Fruit fly (Drosophila melanogaster) whole organism, embryonic: ENCODE measurements around the gene CG1309.

Source experiments
- ATbp ChIP-seq: fragments of 200-800 bp; sonication (Bioruptor generic); optimal IDR thresholded peaks from 2 replicates; lab custom pipeline; 2017; ENCODE audit warnings: missing biosample characterization, mild to moderate bottlenecking, missing genetic modification characterization, missing genetic modification reagents
- Asciz ChIP-seq: fragments of 200-800 bp; sonication (Bioruptor generic); optimal IDR thresholded peaks from 2 replicates; lab custom pipeline; 2017; ENCODE audit warnings: missing biosample characterization, mild to moderate bottlenecking, missing genetic modification characterization, missing genetic modification reagents
- BEAF-32 ChIP-seq: fragments of 200-800 bp; sonication (Bioruptor generic); optimal IDR thresholded peaks from 3 replicates; lab custom pipeline; 2017; ENCODE audit warnings: missing biosample characterization, missing genetic modification characterization, mild to moderate bottlenecking, moderate library complexity, missing genetic modification reagents
- CG10543 ChIP-seq: fragments of 200-800 bp; sonication (Bioruptor generic); optimal IDR thresholded peaks from 3 replicates; lab custom pipeline; 2017; ENCODE audit warnings: missing biosample characterization, mild to moderate bottlenecking, missing genetic modification characterization, moderate library complexity
- CG11398 ChIP-seq: fragments of 200-800 bp; sonication (Bioruptor generic); optimal IDR thresholded peaks from 2 replicates; lab custom pipeline; 2016; ENCODE audit warnings: missing biosample characterization, missing genetic modification characterization
- CG12659 ChIP-seq: fragments of 200-800 bp; sonication (Bioruptor generic); optimal IDR thresholded peaks from 3 replicates; lab custom pipeline; 2017; ENCODE audit warnings: mild to moderate bottlenecking, missing biosample characterization, missing genetic modification reagents, missing genetic modification characterization
- CG13296 ChIP-seq: fragments of 200-800 bp; sonication (Bioruptor generic); optimal IDR thresholded peaks from 3 replicates; lab custom pipeline; 2018; ENCODE audit warnings: missing biosample characterization, mild to moderate bottlenecking, missing genetic modification characterization
- CG13624 ChIP-seq: fragments of 200-800 bp; sonication (Bioruptor generic); optimal IDR thresholded peaks from 2 replicates; lab custom pipeline; 2016; ENCODE audit warnings: missing biosample characterization, missing genetic modification characterization
- CG14441 ChIP-seq: fragments of 200-800 bp; sonication (Bioruptor generic); IDR thresholded peaks from 2 replicates; pipeline ENCODE4 v1.3.6; 2022; ENCODE audit warnings: missing biosample characterization, missing genetic modification characterization
- CG14710 ChIP-seq: fragments of 200-800 bp; sonication (Bioruptor generic); optimal IDR thresholded peaks from 3 replicates; lab custom pipeline; 2019; ENCODE audit warnings: missing biosample characterization, mild to moderate bottlenecking, missing genetic modification characterization, moderate library complexity
- CG1603 ChIP-seq: fragments of 200-800 bp; sonication (Bioruptor generic); optimal IDR thresholded peaks from 2 replicates; lab custom pipeline; 2019; ENCODE audit warnings: missing biosample characterization, mild to moderate bottlenecking, missing genetic modification characterization, moderate library complexity
- CG1647 ChIP-seq: fragments of 200-800 bp; sonication (Bioruptor generic); optimal IDR thresholded peaks from 3 replicates; lab custom pipeline; 2016; ENCODE audit warnings: missing biosample characterization, missing genetic modification characterization
- CG17612 ChIP-seq: fragments of 200-800 bp; sonication (Bioruptor generic); IDR thresholded peaks from 2 replicates; pipeline ENCODE4 v1.3.6; 2022; ENCODE audit warnings: missing biosample characterization, missing genetic modification characterization
- CG2202 ChIP-seq: fragments of 200-800 bp; sonication (Bioruptor generic); optimal IDR thresholded peaks from 2 replicates; lab custom pipeline; 2018; ENCODE audit warnings: missing biosample characterization, mild to moderate bottlenecking, missing genetic modification characterization
- CG2889 ChIP-seq: fragments of 200-800 bp; sonication (Bioruptor generic); IDR thresholded peaks from 3 replicates; pipeline ENCODE4 v1.3.6; 2022; ENCODE audit warnings: missing biosample characterization, missing genetic modification characterization
- CG30020 ChIP-seq: fragments of 200-800 bp; optimal IDR thresholded peaks from 2 replicates; lab custom pipeline; 2019; ENCODE audit warnings: missing biosample characterization, mild to moderate bottlenecking, missing genetic modification characterization, moderate library complexity
- CG3838 ChIP-seq: fragments of 200-800 bp; sonication (Bioruptor generic); optimal IDR thresholded peaks from 3 replicates; lab custom pipeline; 2016; ENCODE audit warnings: missing biosample characterization, missing genetic modification characterization
- CG5180 ChIP-seq: fragments of 200-800 bp; sonication (Bioruptor generic); optimal IDR thresholded peaks from 3 replicates; lab custom pipeline; 2017; ENCODE audit warnings: missing biosample characterization, missing genetic modification characterization, mild to moderate bottlenecking, moderate library complexity, missing genetic modification reagents
- CG9817 ChIP-seq: fragments of 200-800 bp; sonication (Bioruptor generic); optimal IDR thresholded peaks from 2 replicates; lab custom pipeline; 2018; ENCODE audit warnings: missing biosample characterization, mild to moderate bottlenecking, missing genetic modification characterization, moderate library complexity
- Ets65A ChIP-seq: fragments of 200-800 bp; sonication (Bioruptor generic); peaks from one replicate; lab custom pipeline; 2016; ENCODE audit warnings: missing biosample characterization, missing genetic modification characterization
- H2.0 ChIP-seq: fragments of 200-800 bp; sonication (Bioruptor generic); IDR thresholded peaks from 2 replicates; pipeline ENCODE4 v1.3.6; 2022; ENCODE audit warnings: missing biosample characterization, missing genetic modification characterization
- Hand ChIP-seq: fragments of 200-800 bp; sonication (Bioruptor generic); optimal IDR thresholded peaks from 2 replicates; lab custom pipeline; 2017; ENCODE audit warnings: mild to moderate bottlenecking, missing biosample characterization, missing genetic modification reagents, missing genetic modification characterization
- MTF-1 ChIP-seq: fragments of 200-800 bp; sonication (Bioruptor generic); optimal IDR thresholded peaks from 2 replicates; lab custom pipeline; 2018; ENCODE audit warnings: missing biosample characterization, mild to moderate bottlenecking, missing genetic modification characterization, borderline replicate concordance
- Mrtf ChIP-seq: fragments of 200-800 bp; sonication (Bioruptor generic); IDR thresholded peaks from 3 replicates; pipeline ENCODE4 v1.3.6; 2022; ENCODE audit warnings: missing biosample characterization, missing genetic modification characterization
- NfI ChIP-seq: fragments of 200-800 bp; sonication (Bioruptor generic); optimal IDR thresholded peaks from 3 replicates; lab custom pipeline; 2018; ENCODE audit warnings: missing biosample characterization, mild to moderate bottlenecking, missing genetic modification characterization, moderate library complexity
- Sox102F ChIP-seq: fragments of 200-800 bp; sonication (Bioruptor generic); optimal IDR thresholded peaks from 2 replicates; lab custom pipeline; 2018; ENCODE audit warnings: missing biosample characterization, mild to moderate bottlenecking, missing genetic modification characterization, moderate library complexity
- Spps ChIP-seq: fragments of 200-800 bp; sonication (Bioruptor generic); optimal IDR thresholded peaks from 2 replicates; lab custom pipeline; 2018; ENCODE audit warnings: missing biosample characterization, mild to moderate bottlenecking, missing genetic modification characterization
- Sry-δ ChIP-seq: fragments of 200-800 bp; sonication (Bioruptor generic); optimal IDR thresholded peaks from 2 replicates; lab custom pipeline; 2016; ENCODE audit warnings: missing biosample characterization, missing genetic modification characterization
- Stat92E ChIP-seq, 3 experiments: fragments of >200 bp in 2 of 3; fragments of 200-800 bp in 1 of 3; sonication (Bioruptor generic) in 1 of 3; optimal IDR thresholded peaks; 2 replicates each; lab custom pipeline; 2017 to 2019; ENCODE audit warnings: missing biosample characterization in 3 of 3, missing genetic modification characterization in 3 of 3, mild to moderate bottlenecking in 1 of 3, moderate library complexity in 1 of 3
- ab ChIP-seq: fragments of 200-800 bp; sonication (Bioruptor generic); optimal IDR thresholded peaks from 2 replicates; lab custom pipeline; 2016; ENCODE audit warnings: missing biosample characterization, missing genetic modification characterization
- ato ChIP-seq: fragments of 200-800 bp; sonication (Bioruptor generic); IDR thresholded peaks from 2 replicates; pipeline ENCODE4 v1.3.6; 2022; ENCODE audit warnings: missing biosample characterization, missing genetic modification characterization; ENCODE audit not compliant: partially characterized antibody
- bbx ChIP-seq: fragments of 200-800 bp; sonication (Bioruptor generic); IDR thresholded peaks from 2 replicates; pipeline ENCODE4 v1.3.6; 2022; ENCODE audit warnings: missing biosample characterization, missing genetic modification characterization; ENCODE audit not compliant: partially characterized antibody
- cato ChIP-seq: fragments of 200-800 bp; sonication (Bioruptor generic); optimal IDR thresholded peaks from 2 replicates; lab custom pipeline; 2016; ENCODE audit warnings: missing biosample characterization, missing genetic modification characterization, borderline replicate concordance
- en ChIP-seq: fragments of 200-800 bp; sonication (Bioruptor generic); optimal IDR thresholded peaks from 2 replicates; lab custom pipeline; 2016; ENCODE audit warnings: missing biosample characterization, missing genetic modification characterization
- ham ChIP-seq: fragments of 200-800 bp; sonication (Bioruptor generic); IDR thresholded peaks from 2 replicates; pipeline ENCODE4 v1.3.6; 2022; ENCODE audit warnings: missing biosample characterization, missing genetic modification characterization
- jing ChIP-seq: fragments of 200-800 bp; sonication (Bioruptor generic); optimal IDR thresholded peaks from 2 replicates; lab custom pipeline; 2018; ENCODE audit warnings: missing biosample characterization, mild to moderate bottlenecking, missing genetic modification characterization
- pan ChIP-seq, 4 experiments: fragments of >200 bp in 3 of 4; fragments of 200-800 bp in 1 of 4; sonication (Bioruptor generic) in 1 of 4; optimal IDR thresholded peaks in 3 of 4; IDR thresholded peaks in 1 of 4; 2 replicates each; pipeline versions ENCODE4 v1.3.6 to Lab custom; 2017 to 2022; ENCODE audit warnings: missing biosample characterization in 2 of 4, missing genetic modification characterization in 2 of 4, mixed read lengths in 1 of 4
- peb ChIP-seq: fragments of 200-800 bp; sonication (Bioruptor generic); IDR thresholded peaks from 2 replicates; pipeline ENCODE4 v1.3.6; 2022; ENCODE audit warnings: missing biosample characterization, missing genetic modification characterization
- phol ChIP-seq: fragments of 200-800 bp; sonication (Bioruptor generic); optimal IDR thresholded peaks from 3 replicates; lab custom pipeline; 2018; ENCODE audit warnings: missing biosample characterization, mild to moderate bottlenecking, missing genetic modification characterization, moderate library complexity
- sc ChIP-seq, 3 experiments: fragments of >200 bp in 2 of 3; fragments of 200-800 bp in 1 of 3; sonication (Bioruptor generic) in 1 of 3; optimal IDR thresholded peaks; 2 replicates in 2 of 3; 3 replicates in 1 of 3; lab custom pipeline; 2017; ENCODE audit warnings: mild to moderate bottlenecking in 1 of 3, missing biosample characterization in 1 of 3, missing genetic modification characterization in 1 of 3, missing genetic modification reagents in 1 of 3
- sima ChIP-seq: fragments of 200-800 bp; sonication (Bioruptor generic); optimal IDR thresholded peaks from 2 replicates; lab custom pipeline; 2016; ENCODE audit warnings: missing biosample characterization, missing genetic modification characterization
- slp2 ChIP-seq: fragments of 200-800 bp; sonication (Bioruptor generic); optimal IDR thresholded peaks from 2 replicates; lab custom pipeline; 2016; ENCODE audit warnings: missing biosample characterization, missing genetic modification characterization
- sna ChIP-seq: fragments of 200-800 bp; sonication (Bioruptor generic); IDR thresholded peaks from 2 replicates; pipeline ENCODE4 v1.3.6; 2022; ENCODE audit warnings: missing biosample characterization, missing genetic modification characterization; ENCODE audit not compliant: partially characterized antibody
- sob ChIP-seq: fragments of 200-800 bp; sonication (Bioruptor generic); IDR thresholded peaks from 2 replicates; pipeline ENCODE4 v1.3.6; 2022; ENCODE audit warnings: missing biosample characterization, missing genetic modification characterization
- tgo ChIP-seq: fragments of 200-800 bp; sonication (Bioruptor generic); IDR thresholded peaks from 3 replicates; pipeline ENCODE4 v1.3.6; 2022; ENCODE audit warnings: missing biosample characterization, missing genetic modification characterization
- tna ChIP-seq: fragments of 200-800 bp; sonication (Bioruptor generic); IDR thresholded peaks from 2 replicates; pipeline ENCODE4 v1.3.6; 2022; ENCODE audit warnings: missing biosample characterization, missing genetic modification characterization; ENCODE audit not compliant: partially characterized antibody
- trh ChIP-seq: fragments of 200-800 bp; sonication (Bioruptor generic); optimal IDR thresholded peaks from 2 replicates; lab custom pipeline; 2016; ENCODE audit warnings: missing biosample characterization, missing genetic modification characterization
- z ChIP-seq: fragments of 200-800 bp; sonication (Bioruptor generic); IDR thresholded peaks from 3 replicates; pipeline ENCODE4 v1.3.6; 2022; ENCODE audit warnings: missing biosample characterization, missing genetic modification characterization

CG1309 gene

DNA sequence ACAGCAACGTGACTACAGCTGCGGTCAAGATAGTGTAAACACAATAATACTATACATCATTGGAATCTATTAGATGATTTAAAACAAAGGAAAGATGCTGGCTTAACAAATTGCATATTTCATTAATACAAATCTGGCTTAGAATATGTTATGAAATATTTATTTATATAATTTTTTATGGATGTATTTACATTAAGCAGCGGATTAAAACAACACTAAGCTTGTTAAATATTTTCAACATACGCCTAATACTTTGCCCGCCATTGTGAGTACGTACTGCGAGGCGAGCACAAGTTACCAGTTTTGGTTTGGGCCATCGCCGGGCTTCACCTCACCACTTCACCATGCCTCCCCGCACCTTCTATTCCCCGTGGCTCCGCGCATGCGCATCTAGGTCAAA is 10.7 kb downstream of the CG1309 start (continued):
- TF ChIP-seq CG14710 (peak; percentile 73), slp2 (GFP tag; lab: Kevin White, UChicago) (no peak), z (no peak), CG10543 (GFP tag; lab: Kevin White, UChicago) (peak; percentile 24), ham (GFP tag; lab: Robert Waterston, UW) (no peak), ato (no peak), phol (tag; lab: Kevin White, UChicago) (peak; percentile 81), CG13624 (GFP tag; lab: Kevin White, UChicago) (no peak), BEAF-32 (GFP tag; lab: Kevin White, UChicago) (no peak), trh (GFP tag; lab: Kevin White, UChicago) (no peak), en (GFP tag; lab: Kevin White, UChicago) (no peak), CG2202 (tag; lab: Kevin White, UChicago) (peak; percentile 52), CG17612 (GFP tag; lab: Robert Waterston, UW) (no peak), CG14441 (GFP tag; lab: Robert Waterston, UW) (peak; percentile 53), bbx (GFP tag; lab: Robert Waterston, UW) (no peak), CG1603 (tag; lab: Kevin White, UChicago) (peak; percentile 6), sima (GFP tag; lab: Kevin White, UChicago) (no peak), tna (no peak), CG9817 (tag; lab: Kevin White, UChicago) (peak; percentile 45), ab (GFP tag; lab: Kevin White, UChicago) (no peak), cato (GFP tag; lab: Kevin White, UChicago) (no peak), MTF-1 (GFP tag; lab: Kevin White, UChicago) (peak; percentile 15), CG1647 (GFP tag; lab: Kevin White, UChicago) (no peak), NfI (GFP tag; lab: Kevin White, UChicago) (peak; percentile 65), Stat92E (GFP tag; optimal IDR thresholded peaks at IDR 0.05; lab: Kevin White, UChicago) (peak in 1 of 3 experiments; percentile 28), CG12659 (GFP tag; lab: Kevin White, UChicago) (peak; percentile 65), pan (optimal IDR thresholded peaks at IDR 0.05; lab: Kevin White, UChicago) (no peak), pan (GFP tag; optimal IDR thresholded peaks at IDR 0.05 in 1 of 2, IDR thresholded peaks at IDR 0.05 in 1 of 2) (peak in 1 of 2 experiments; percentile 69), Spps (peak; percentile 52), CG5180 (GFP tag; lab: Kevin White, UChicago) (peak; percentile 56), Hand (GFP tag; lab: Kevin White, UChicago) (peak; percentile 35), sna (no peak), H2.0 (GFP tag; lab: Robert Waterston, UW) (peak; percentile 20; the same call in 1 of the 2 replicates), jing (GFP tag; lab: Kevin White, UChicago) (peak; percentile 21), ATbp (GFP tag; lab: Kevin White, UChicago) (peak; percentile 69), CG11398 (no peak), CG30020 (peak; percentile 29), Mrtf (GFP tag; lab: Robert Waterston, UW) (no peak), tgo (GFP tag; lab: Robert Waterston, UW) (peak; percentile 79), Sox102F (GFP tag; lab: Kevin White, UChicago) (no peak), CG13296 (GFP tag; lab: Kevin White, UChicago) (peak; percentile 74), peb (GFP tag; lab: Robert Waterston, UW) (peak; percentile 7; the same call in 1 of the 2 replicates), Asciz (peak; percentile 72), sob (peak; percentile 61; the same call in 1 of the 2 replicates), sc (optimal IDR thresholded peaks at IDR 0.05; lab: Kevin White, UChicago) (no peak), sc (GFP tag; optimal IDR thresholded peaks at IDR 0.05; lab: Kevin White, UChicago) (peak; percentile 44), Sry-δ (no peak), CG3838 (GFP tag; lab: Kevin White, UChicago) (no peak), CG2889 (0 out of 3 replicates have a peak, but pooled peaks have one; percentile 31), Ets65A (GFP tag; lab: Kevin White, UChicago) (no peak)
